Fruit fly (Drosophila melanogaster) whole organism, adult: ENCODE data around the gene Hr4.

ENCODE experiments used
- CG11617 ChIP-seq: fragments of 200-800 bp; sonication (Bioruptor generic); optimal IDR thresholded peaks from 2 replicates; lab custom pipeline; 2017; ENCODE audit warnings: mild to moderate bottlenecking, missing biosample characterization, missing genetic modification reagents, missing genetic modification characterization
- CG12768 ChIP-seq: fragments of 200-800 bp; sonication (Bioruptor generic); optimal IDR thresholded peaks from 2 replicates; lab custom pipeline; 2017; ENCODE audit warnings: missing biosample characterization, missing genetic modification characterization, mild to moderate bottlenecking, moderate library complexity, missing genetic modification reagents
- CG14711 ChIP-seq: fragments of 200-800 bp; sonication (Bioruptor generic); optimal IDR thresholded peaks from 2 replicates; lab custom pipeline; 2018; ENCODE audit warnings: missing biosample characterization, mild to moderate bottlenecking, missing genetic modification characterization, moderate library complexity
- CG1620 ChIP-seq: fragments of 200-800 bp; sonication (Bioruptor generic); optimal IDR thresholded peaks from 2 replicates; lab custom pipeline; 2016; ENCODE audit warnings: missing biosample characterization, missing genetic modification characterization
- CG33017 ChIP-seq: fragments of 200-800 bp; sonication (Bioruptor generic); optimal IDR thresholded peaks from 2 replicates; lab custom pipeline; 2018; ENCODE audit warnings: missing biosample characterization, mild to moderate bottlenecking, missing genetic modification characterization, moderate library complexity
- CG5204 ChIP-seq: fragments of 200-800 bp; sonication (Bioruptor generic); optimal IDR thresholded peaks from 2 replicates; lab custom pipeline; 2016; ENCODE audit warnings: missing biosample characterization, missing genetic modification characterization
- CG7045 ChIP-seq: fragments of 200-800 bp; sonication (Bioruptor generic); optimal IDR thresholded peaks from 2 replicates; lab custom pipeline; 2017; ENCODE audit warnings: missing biosample characterization, mild to moderate bottlenecking, missing genetic modification characterization
- CG7101 ChIP-seq: fragments of 200-800 bp; sonication (Bioruptor generic); optimal IDR thresholded peaks from 2 replicates; lab custom pipeline; 2018; ENCODE audit warnings: missing biosample characterization, mild to moderate bottlenecking, missing genetic modification characterization, moderate library complexity
- Clk ChIP-seq: fragments of 200-800 bp; sonication (Bioruptor generic); optimal IDR thresholded peaks from 2 replicates; lab custom pipeline; 2017; ENCODE audit warnings: missing biosample characterization, missing genetic modification characterization
- Crg-1 ChIP-seq: fragments of 200-800 bp; sonication (Bioruptor generic); optimal IDR thresholded peaks from 2 replicates; lab custom pipeline; 2016; ENCODE audit warnings: missing biosample characterization, missing genetic modification characterization
- Hr96 ChIP-seq: fragments of 200-800 bp; sonication (Bioruptor generic); optimal IDR thresholded peaks from 2 replicates; lab custom pipeline; 2016; ENCODE audit warnings: missing biosample characterization, missing genetic modification characterization
- Mnt ChIP-seq: fragments of 200-800 bp; sonication (Bioruptor generic); optimal IDR thresholded peaks from 2 replicates; lab custom pipeline; 2016; ENCODE audit warnings: missing biosample characterization, mild to moderate bottlenecking, missing genetic modification characterization
- bab1 ChIP-seq: fragments of 200-800 bp; sonication (Bioruptor generic); optimal IDR thresholded peaks from 3 replicates; lab custom pipeline; 2019; ENCODE audit warnings: missing biosample characterization, mild to moderate bottlenecking, missing genetic modification characterization, moderate library complexity
- cic ChIP-seq: fragments of 200-800 bp; sonication (Bioruptor generic); optimal IDR thresholded peaks from 2 replicates; lab custom pipeline; 2017; ENCODE audit warnings: missing biosample characterization, mild to moderate bottlenecking, missing genetic modification characterization, moderate library complexity
- cnc ChIP-seq, 2 experiments: fragments of >200 bp; optimal IDR thresholded peaks; 2 replicates each; lab custom pipeline; 2017
- kay ChIP-seq: fragments of 200-800 bp; sonication (Bioruptor generic); peaks from one replicate; lab custom pipeline; 2016; ENCODE audit warnings: missing biosample characterization, missing genetic modification characterization, borderline replicate concordance
- ovo ChIP-seq: fragments of 200-800 bp; sonication (Bioruptor generic); optimal IDR thresholded peaks from 2 replicates; lab custom pipeline; 2016; ENCODE audit warnings: missing biosample characterization, missing genetic modification characterization
- pad ChIP-seq: fragments of 200-800 bp; sonication (Bioruptor generic); optimal IDR thresholded peaks from 3 replicates; lab custom pipeline; 2017; ENCODE audit warnings: missing biosample characterization, missing genetic modification characterization, mild to moderate bottlenecking, moderate library complexity, missing genetic modification reagents
- tj ChIP-seq: fragments of 200-800 bp; sonication (Bioruptor generic); optimal IDR thresholded peaks from 3 replicates; lab custom pipeline; 2017; ENCODE audit warnings: missing biosample characterization, mild to moderate bottlenecking, missing genetic modification characterization, moderate library complexity
- toe ChIP-seq: fragments of 200-800 bp; sonication (Bioruptor generic); optimal IDR thresholded peaks from 2 replicates; lab custom pipeline; 2016; ENCODE audit warnings: missing biosample characterization, missing genetic modification characterization

The Hr4 gene

DNA sequence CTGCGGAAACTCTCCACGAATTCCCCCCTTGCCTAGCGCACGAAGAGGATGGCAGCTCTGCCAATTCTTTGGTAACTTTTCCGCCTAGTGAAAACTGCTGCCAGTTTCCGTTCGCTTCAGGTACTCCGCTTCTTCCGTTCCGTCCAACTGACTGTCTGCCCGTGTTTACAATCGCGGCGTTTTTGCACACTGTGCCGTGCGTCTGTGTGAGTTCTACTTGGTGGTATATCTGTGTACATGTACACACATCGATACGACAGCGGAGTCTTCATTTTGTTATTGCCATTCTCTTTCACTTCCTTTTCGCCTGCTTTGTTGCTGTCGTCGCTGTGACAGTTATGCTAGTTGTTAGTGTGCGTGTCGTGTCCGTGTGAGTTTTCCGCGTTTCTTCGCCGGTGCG lies 71.1 kb downstream of the Hr4 start:
- TF ChIP-seq Hr96 (peak; percentile 83), kay (GFP tag; lab: Kevin White, UChicago) (no peak), CG14711 (tag; lab: Kevin White, UChicago) (peak; percentile 51), CG7101 (tag; lab: Kevin White, UChicago) (peak; percentile 83), ovo (GFP tag; lab: Kevin White, UChicago) (peak; percentile 62), tj (peak; percentile 67), CG1620 (peak; percentile 84), Clk (GFP tag; lab: Kevin White, UChicago) (peak; percentile 37), cic (peak; percentile 50), pad (GFP tag; lab: Kevin White, UChicago) (peak; percentile 81), CG11617 (GFP tag; lab: Kevin White, UChicago) (peak; percentile 83), Mnt (GFP tag; lab: Kevin White, UChicago) (peak; percentile 86), CG33017 (tag; lab: Kevin White, UChicago) (peak; percentile 27), toe (GFP tag; lab: Kevin White, UChicago) (peak; percentile 25), CG5204 (GFP tag; lab: Kevin White, UChicago) (no peak), bab1 (peak; percentile 33), cnc (optimal IDR thresholded peaks at IDR 0.05; lab: Kevin White, UChicago) (no peak), CG7045 (GFP tag; lab: Kevin White, UChicago) (peak; percentile 41), CG12768 (GFP tag; lab: Kevin White, UChicago) (peak; percentile 76), Crg-1 (peak; percentile 87)

DNA sequence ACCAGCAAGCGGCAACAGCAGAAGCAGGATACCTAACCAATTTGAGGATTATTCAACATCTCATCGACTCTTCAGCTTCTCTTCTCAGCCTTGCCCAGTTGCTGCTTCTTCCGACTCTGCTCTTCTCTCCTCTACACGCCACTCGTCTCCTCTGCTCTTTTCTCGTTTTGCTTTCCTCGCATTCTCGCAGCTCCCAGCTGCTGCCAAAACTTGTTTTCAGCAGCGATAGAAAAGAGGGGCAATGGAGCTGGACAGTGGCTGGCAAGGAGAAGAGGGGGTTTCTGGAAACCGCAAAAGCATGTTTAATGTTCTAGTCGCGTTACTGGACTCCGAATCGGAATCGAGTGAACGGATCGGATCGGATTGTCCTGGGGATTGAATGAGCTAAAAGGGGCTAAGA lies 71.6 kb downstream of the Hr4 start:
- TF ChIP-seq CG7101 (tag; lab: Kevin White, UChicago), result no peak

DNA sequence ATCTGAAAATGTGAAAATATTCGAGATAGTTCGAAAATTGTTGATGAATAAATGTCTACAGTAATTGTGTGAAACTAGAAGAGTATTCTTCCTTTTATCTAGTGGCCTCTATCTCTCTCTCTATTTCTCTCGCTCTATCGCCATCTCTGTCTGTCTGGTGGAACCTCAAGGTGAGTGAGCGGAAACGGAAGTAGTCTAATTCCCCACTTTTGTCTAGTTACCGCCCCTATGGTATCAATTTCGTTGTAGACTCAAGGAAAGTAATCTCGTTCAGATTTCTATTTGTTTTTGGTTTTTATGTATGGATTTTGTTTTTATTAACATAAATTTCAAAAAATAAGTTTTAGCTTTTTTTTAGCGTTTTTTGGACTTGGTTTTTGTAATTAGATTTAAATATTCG lies 83.1 kb downstream of the Hr4 start:
- TF ChIP-seq Clk (GFP tag; lab: Kevin White, UChicago), result no peak
- TF ChIP-seq Crg-1, result no peak
- no peak for TF ChIP-seq cic
- no peak for TF ChIP-seq ovo (GFP tag; lab: Kevin White, UChicago)
- no peak for TF ChIP-seq CG5204 (GFP tag; lab: Kevin White, UChicago)
- TF ChIP-seq CG33017 (tag; lab: Kevin White, UChicago), result no peak
- TF ChIP-seq CG14711 (tag; lab: Kevin White, UChicago), result no peak
- no peak for TF ChIP-seq kay (GFP tag; lab: Kevin White, UChicago)
- no peak for TF ChIP-seq pad (GFP tag; lab: Kevin White, UChicago)
- no peak for TF ChIP-seq CG1620
- TF ChIP-seq CG12768 (GFP tag; lab: Kevin White, UChicago), result no peak

DNA sequence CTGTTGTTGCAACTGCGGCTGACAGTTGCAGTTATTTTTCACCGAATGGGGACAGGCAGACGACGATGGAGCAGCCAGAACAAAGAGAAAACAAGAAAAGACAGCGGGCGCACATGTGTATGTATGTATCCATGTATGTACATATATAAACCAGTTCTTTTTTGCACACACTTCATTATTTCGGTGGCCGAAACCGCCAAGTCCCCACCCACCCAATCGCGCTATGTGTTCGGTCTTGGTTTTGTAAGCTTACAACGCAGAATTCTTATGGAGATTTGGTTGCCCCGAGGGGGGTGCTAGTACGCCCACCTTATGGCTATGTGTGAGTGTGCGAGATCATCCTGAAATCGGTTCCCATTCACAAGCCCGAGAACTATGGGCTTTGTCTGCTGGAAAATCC lies 89.6 kb downstream of the Hr4 start:
- TF ChIP-seq tj, result peak; percentile 92
- no peak for TF ChIP-seq CG12768 (GFP tag; lab: Kevin White, UChicago)

DNA sequence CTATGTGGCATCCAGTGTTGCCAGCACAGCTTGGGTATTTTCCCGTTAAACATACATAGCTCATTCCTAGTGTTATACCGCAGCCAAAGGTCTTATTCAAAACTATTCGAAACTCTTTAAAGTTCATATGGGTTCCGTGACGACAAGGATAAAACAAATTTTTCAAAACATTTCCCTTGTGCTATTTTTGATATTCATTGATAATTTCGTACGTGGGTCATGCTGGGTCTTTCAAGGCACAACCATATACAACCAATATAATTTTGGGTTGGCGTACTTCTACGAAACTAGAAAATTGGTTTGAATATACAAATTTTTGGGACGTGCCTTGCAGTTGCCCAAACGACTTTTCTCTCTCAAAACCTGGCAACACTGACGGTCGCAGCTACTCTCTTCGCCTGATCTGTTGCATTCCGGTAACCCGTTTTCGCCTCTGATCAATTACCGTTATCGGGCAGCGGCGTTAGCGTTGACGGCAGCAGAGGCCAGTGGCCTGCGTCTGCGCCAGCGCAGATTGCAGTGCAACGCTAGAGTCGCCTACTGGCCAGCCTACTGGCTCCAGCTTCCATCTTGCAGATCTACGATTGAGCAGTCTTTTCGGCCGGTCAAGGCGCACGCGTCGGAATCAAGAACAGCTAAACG lies 90.5 kb downstream of the Hr4 start:
- no peak for TF ChIP-seq toe (GFP tag; lab: Kevin White, UChicago)
- no peak for TF ChIP-seq kay (GFP tag; lab: Kevin White, UChicago)
- TF ChIP-seq Crg-1, result no peak

DNA sequence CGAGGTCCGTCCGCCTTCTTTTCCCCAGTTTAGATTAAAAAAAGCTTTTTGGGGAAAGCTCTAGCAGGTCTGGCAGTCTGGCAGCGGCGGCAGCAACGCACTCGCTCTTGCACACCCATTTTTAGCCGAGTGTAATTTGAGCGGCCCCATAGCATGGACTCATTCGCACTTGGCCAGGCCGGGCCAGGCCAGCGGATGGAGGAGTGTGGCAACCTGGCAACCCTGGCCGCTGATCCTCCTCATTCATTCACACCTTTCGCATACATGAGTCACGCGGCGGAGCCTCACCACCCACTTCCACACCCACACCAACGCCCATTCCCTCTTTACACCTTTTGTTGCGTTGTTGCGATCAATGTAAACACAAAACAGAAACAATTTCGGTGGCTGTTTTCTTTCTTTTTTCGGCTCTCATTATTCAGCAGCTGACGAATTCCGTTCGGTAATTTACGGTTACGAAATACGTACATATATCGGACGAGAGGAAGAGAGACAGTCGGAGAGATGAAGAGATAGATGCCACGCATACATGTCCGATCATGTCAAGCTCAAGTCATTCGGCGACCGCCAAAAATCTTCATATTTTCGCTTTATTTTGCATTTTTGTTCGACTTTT lies 91.2 kb downstream of the Hr4 start:
- TF ChIP-seq CG14711 (tag; lab: Kevin White, UChicago) (peak; percentile 66), CG1620 (no peak), pad (GFP tag; lab: Kevin White, UChicago) (peak; percentile 35), Hr96 (no peak), CG33017 (tag; lab: Kevin White, UChicago) (no peak), tj (peak; percentile 25)

DNA sequence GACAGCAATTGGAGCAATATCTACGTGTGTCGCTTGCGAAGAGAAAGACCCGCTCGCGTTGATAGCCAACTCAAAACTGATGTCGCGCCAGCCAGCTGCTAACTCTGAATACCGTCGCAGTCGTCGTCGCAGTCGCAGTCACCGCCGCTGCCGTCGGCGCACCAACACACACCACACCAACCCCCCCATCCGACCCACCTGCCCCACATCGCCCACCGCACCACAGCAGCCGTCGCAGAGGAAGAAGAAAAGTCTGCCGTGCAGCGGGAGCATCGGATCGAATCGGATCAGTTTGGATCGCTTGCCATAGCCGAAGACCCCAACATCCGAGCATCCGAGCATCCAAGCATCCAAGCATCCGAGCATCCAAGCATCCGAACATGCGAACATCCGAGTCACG lies 94.6 kb downstream of the Hr4 start:
- no peak for TF ChIP-seq kay (GFP tag; lab: Kevin White, UChicago)
- no peak for TF ChIP-seq CG5204 (GFP tag; lab: Kevin White, UChicago)
- no peak for TF ChIP-seq CG11617 (GFP tag; lab: Kevin White, UChicago)
- no peak for TF ChIP-seq Mnt (GFP tag; lab: Kevin White, UChicago)
- no peak for TF ChIP-seq Clk (GFP tag; lab: Kevin White, UChicago)
- TF ChIP-seq CG33017 (tag; lab: Kevin White, UChicago), result no peak
- TF ChIP-seq CG12768 (GFP tag; lab: Kevin White, UChicago), result no peak
- no peak for TF ChIP-seq cic
- TF ChIP-seq CG7101 (tag; lab: Kevin White, UChicago), result no peak
- no peak for TF ChIP-seq tj
- no peak for TF ChIP-seq Crg-1
- TF ChIP-seq pad (GFP tag; lab: Kevin White, UChicago), result no peak
